Fruit fly (Drosophila melanogaster): ENCODE measurements around the gene CG10654.
A peak's percentile ranks its signal among the peaks of the same experiment; 100 is the strongest.

The CG10654 gene

dm6 chr3L:12490418-12491035 lies 17.1 kb downstream of the CG10654 start, which contains the start of gene CG10660 (continued):
- TF ChIP-seq org-1 (GFP tag; optimal IDR thresholded peaks at IDR 0.05) (peak; percentile 85), CG1024 (GFP tag; IDR thresholded peaks at IDR 0.05) (peak; percentile 86), CG4424 (GFP tag; optimal IDR thresholded peaks at IDR 0.05) (peak; percentile 80), B-H1 (GFP tag; IDR thresholded peaks at IDR 0.05) (peak; percentile 85), sob (GFP tag; IDR thresholded peaks at IDR 0.05) (peak; percentile 74), ftz-f1 (GFP tag; optimal IDR thresholded peaks at IDR 0.05) (no peak), CG10959 (GFP tag; IDR thresholded peaks at IDR 0.05) (peak; percentile 66; the same call in 1 of the 2 replicates), CHES-1-like (GFP tag; optimal IDR thresholded peaks at IDR 0.05) (peak; percentile 38), CG42726 (GFP tag; IDR thresholded peaks at IDR 0.05; ENCODE audit: partially characterized antibody) (no peak), Gsc (GFP tag; IDR thresholded peaks at IDR 0.05) (no peak; the same call in 1 of the 2 replicates), Blimp-1 (GFP tag; optimal IDR thresholded peaks at IDR 0.05) (peak; percentile 90), CG6689 (GFP tag; IDR thresholded peaks at IDR 0.05) (peak; percentile 82), Meics (GFP tag; optimal IDR thresholded peaks at IDR 0.05) (peak; percentile 86), Side (GFP tag; optimal IDR thresholded peaks at IDR 0.05) (peak; percentile 67), grau (tag; optimal IDR thresholded peaks at IDR 0.05) (peak; percentile 88), dpn (GFP tag; optimal IDR thresholded peaks at IDR 0.05) (peak; percentile 72 to 87), NC2α (GFP tag; optimal IDR thresholded peaks at IDR 0.05) (peak; percentile 22), Mes4 (GFP tag; optimal IDR thresholded peaks at IDR 0.05) (peak; percentile 74), sc (optimal IDR thresholded peaks at IDR 0.05) (no peak), sc (GFP tag; optimal IDR thresholded peaks at IDR 0.05) (peak; percentile 85), CG6813 (GFP tag; optimal IDR thresholded peaks at IDR 0.05) (peak; percentile 78), CG1832 (GFP tag; optimal IDR thresholded peaks at IDR 0.05) (no peak), Pdp1 (GFP tag; optimal IDR thresholded peaks at IDR 0.05) (peak; percentile 67 to 76), prd (optimal IDR thresholded peaks at IDR 0.05) (no peak), prd (GFP tag; IDR thresholded peaks at IDR 0.05) (peak; percentile 87), CG34422 (GFP tag; IDR thresholded peaks at IDR 0.05) (peak; percentile 91), dati (GFP tag; IDR thresholded peaks at IDR 0.05) (peak; percentile 50; the same call in 1 of the 2 replicates), en (GFP tag; optimal IDR thresholded peaks at IDR 0.05) (no peak), CG15269 (tag; optimal IDR thresholded peaks at IDR 0.05) (peak; percentile 91), CG6654 (GFP tag; optimal IDR thresholded peaks at IDR 0.05) (peak; percentile 78), CG12391 (tag; optimal IDR thresholded peaks at IDR 0.05) (peak; percentile 92), sima (GFP tag; optimal IDR thresholded peaks at IDR 0.05) (no peak), pum (GFP tag; optimal IDR thresholded peaks at IDR 0.05) (peak; percentile 74), CG6791 (GFP tag; IDR thresholded peaks at IDR 0.05; ENCODE audit: partially characterized antibody) (no peak), CG7963 (GFP tag; IDR thresholded peaks at IDR 0.05; ENCODE audit: partially characterized antibody) (no peak), sd (tag; optimal IDR thresholded peaks at IDR 0.05) (peak; percentile 23), CG8359 (GFP tag; optimal IDR thresholded peaks at IDR 0.05; ENCODE audit: borderline replicate concordance) (peak; percentile 73), pho (GFP tag; optimal IDR thresholded peaks at IDR 0.05) (peak; percentile 48), wor (GFP tag; IDR thresholded peaks at IDR 0.05) (peak; percentile 86), caup (GFP tag; optimal IDR thresholded peaks at IDR 0.05; ENCODE audit: severe bottlenecking) (peak; percentile 78), ham (GFP tag; IDR thresholded peaks at IDR 0.05) (no peak), Hand (GFP tag; optimal IDR thresholded peaks at IDR 0.05) (peak; percentile 70), vnd (GFP tag; IDR thresholded peaks at IDR 0.05; ENCODE audit: partially characterized antibody) (no peak), esg (GFP tag; conservative IDR thresholded peaks at IDR 0.05) (peak; percentile 84), shn (GFP tag; optimal IDR thresholded peaks at IDR 0.05) (peak; percentile 22), maf-S (GFP tag; optimal IDR thresholded peaks at IDR 0.05) (peak; percentile 55), CG30020 (tag; optimal IDR thresholded peaks at IDR 0.05) (peak; percentile 32), CG18619 (GFP tag; optimal IDR thresholded peaks at IDR 0.05) (peak; percentile 84), ranshi (GFP tag; IDR thresholded peaks at IDR 0.05) (peak; percentile 89), sisA (GFP tag; IDR thresholded peaks at IDR 0.05) (peak; percentile 87)
